Worm (Caenorhabditis elegans): ENCODE measurements around the gene twk-16.
A peak's percentile ranks its signal among the peaks of the same experiment; 100 is the strongest.

The twk-16 gene

DNA sequence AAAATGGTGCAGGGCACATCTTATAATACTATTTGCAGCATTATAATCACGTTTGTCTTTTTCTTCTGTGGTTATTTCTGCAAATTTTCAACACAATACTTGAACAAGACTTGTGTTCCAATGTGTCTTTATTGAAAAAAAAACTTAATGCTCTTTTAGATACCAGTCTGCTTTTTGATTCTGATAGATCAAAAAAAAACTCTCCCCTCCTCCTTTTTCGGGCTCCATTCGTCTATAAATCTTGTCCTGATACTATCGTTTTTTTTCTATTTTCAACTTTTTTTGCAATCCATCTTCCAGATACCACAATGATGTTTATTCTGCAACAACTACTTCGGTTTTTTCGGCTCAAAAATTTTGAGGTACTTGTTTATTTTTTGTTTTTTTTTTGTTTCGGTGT lies at the start of gene twk-16:
TSS of gene twk-16 (plus strand) at position 301 of the 400 bp plus-strand sequence.
- no peak for TF ChIP-seq tbx-8 (GFP tag; optimal IDR thresholded peaks at IDR 0.05)

DNA sequence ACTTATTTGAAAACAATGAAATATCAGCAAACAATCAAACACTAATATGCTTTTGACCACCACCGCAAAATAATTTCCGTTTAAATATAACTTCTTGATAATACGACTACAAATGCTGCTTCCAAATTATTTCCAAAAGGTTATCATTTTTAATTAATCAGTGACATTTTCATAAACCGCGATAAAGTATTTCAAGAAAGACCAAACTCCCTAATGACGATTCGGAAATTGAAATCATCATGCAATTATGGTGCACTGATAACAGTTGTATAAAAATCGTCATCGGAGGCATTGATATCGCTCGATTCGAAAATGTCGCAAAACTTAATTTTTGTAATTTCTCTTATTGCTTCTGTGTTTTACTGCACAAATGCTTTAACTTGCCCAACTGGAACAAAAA lies 49.4 kb upstream of the twk-16 start, which contains the start of gene clec-265:
TSS of gene clec-265 (plus strand) at position 300 of the 400 bp plus-strand sequence.
- TF ChIP-seq nhr-2 (tag; optimal IDR thresholded peaks at IDR 0.05): no peak
- no peak for TF ChIP-seq ceh-39 (tag; optimal IDR thresholded peaks at IDR 0.05)

DNA sequence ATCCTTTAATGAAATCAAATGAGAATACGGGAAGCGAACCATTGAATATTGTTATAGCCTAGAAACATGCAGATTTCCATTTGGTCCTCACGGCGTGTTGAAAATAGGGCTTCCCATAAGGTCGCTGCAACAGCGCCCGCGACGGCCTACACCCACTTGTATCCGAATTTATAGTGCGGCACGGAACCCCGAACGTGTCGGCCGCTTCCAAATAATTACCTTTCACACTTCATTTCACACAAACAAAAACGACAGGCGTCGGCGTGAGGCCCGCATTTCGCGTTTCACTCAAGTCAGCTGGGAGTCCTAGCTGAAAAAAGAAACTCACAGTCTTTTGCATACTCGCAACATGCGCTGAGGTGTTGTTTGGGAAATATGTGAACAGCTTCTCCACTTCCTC lies 47.4 kb upstream of the twk-16 start:
- TF ChIP-seq mep-1 (tag; optimal IDR thresholded peaks at IDR 0.05) (no peak), nhr-76 (tag; optimal IDR thresholded peaks at IDR 0.05) (no peak)

DNA sequence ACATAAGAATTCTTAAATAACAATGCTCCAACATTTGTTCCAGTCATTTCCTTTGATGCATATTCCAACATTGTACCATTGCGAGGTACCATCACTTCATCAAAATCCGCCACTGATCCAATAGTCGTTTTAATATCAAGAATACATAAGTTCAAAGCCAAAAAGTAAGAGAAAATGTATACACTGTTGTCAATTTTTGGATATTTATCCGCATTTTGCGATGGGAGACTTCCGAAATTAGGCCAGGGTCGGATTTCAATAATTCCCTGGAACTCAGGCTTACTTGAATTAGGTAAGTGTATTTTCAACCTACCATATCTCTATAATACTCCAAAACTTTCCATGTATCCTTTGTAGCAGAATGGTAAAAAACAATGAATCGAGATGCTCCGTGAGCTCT lies 46.7 kb upstream of the twk-16 start, which contains the start of gene M02F4.2:
TSS of gene M02F4.2 (minus strand) at position 101 of the 400 bp plus-strand sequence.
- TF ChIP-seq ham-2 (GFP tag; optimal IDR thresholded peaks at IDR 0.05) (no peak), lin-32 (GFP tag; optimal IDR thresholded peaks at IDR 0.05) (no peak), unc-62 (GFP tag; optimal IDR thresholded peaks at IDR 0.05) (no peak), bed-3 (GFP tag; optimal IDR thresholded peaks at IDR 0.05) (no peak), snpc-4 (tag; optimal IDR thresholded peaks at IDR 0.05) (no peak), unc-39 (tag; optimal IDR thresholded peaks at IDR 0.05) (no peak), M03D4.4 (tag; optimal IDR thresholded peaks at IDR 0.05) (no peak), nhr-28 (tag; optimal IDR thresholded peaks at IDR 0.05) (no peak), elt-1 (tag; optimal IDR thresholded peaks at IDR 0.05; ENCODE audit: borderline replicate concordance, insufficient read depth) (no peak), nhr-2 (tag; optimal IDR thresholded peaks at IDR 0.05) (no peak), ceh-83 (GFP tag; optimal IDR thresholded peaks at IDR 0.05) (no peak), lsy-2 (tag; optimal IDR thresholded peaks at IDR 0.05) (no peak), hlh-1 (tag; optimal IDR thresholded peaks at IDR 0.05) (no peak)

DNA sequence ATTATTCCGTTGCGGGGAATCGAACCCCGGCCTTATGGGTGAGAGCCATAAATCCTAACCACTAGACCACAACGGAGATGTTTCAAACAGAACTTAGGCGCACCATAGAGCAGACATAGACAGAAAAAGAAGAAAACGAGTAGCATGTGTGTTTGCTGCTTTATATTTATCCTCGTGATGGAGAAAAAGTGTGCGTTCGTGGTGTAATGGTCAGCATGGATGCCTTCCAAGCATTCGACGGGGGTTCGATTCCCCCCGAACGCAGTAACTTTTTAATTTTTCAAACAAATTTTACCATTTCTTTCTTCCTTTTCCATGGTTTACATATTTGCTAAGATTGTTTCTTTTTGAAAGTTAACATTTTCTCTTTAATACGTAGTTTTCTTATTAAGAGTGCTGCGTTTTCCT lies 44.9 kb upstream of the twk-16 start:
- TF ChIP-seq nhr-76 (tag; optimal IDR thresholded peaks at IDR 0.05): no peak
- peak; percentile 88 for TF ChIP-seq flh-1 (GFP tag; optimal IDR thresholded peaks at IDR 0.05)
- TF ChIP-seq nhr-28 (tag; optimal IDR thresholded peaks at IDR 0.05): peak; percentile 70
- peak; percentile 81 for TF ChIP-seq tbx-8 (GFP tag; optimal IDR thresholded peaks at IDR 0.05)
- peak; percentile 27 for TF ChIP-seq mab-5 (tag; optimal IDR thresholded peaks at IDR 0.05)
- TF ChIP-seq ceh-39 (tag; optimal IDR thresholded peaks at IDR 0.05): peak; percentile 1
- TF ChIP-seq ztf-11 (tag; optimal IDR thresholded peaks at IDR 0.05): peak; percentile 60
- TF ChIP-seq pha-4 (tag; optimal IDR thresholded peaks at IDR 0.05): peak; percentile 60
- TF ChIP-seq lin-32 (GFP tag; optimal IDR thresholded peaks at IDR 0.05): peak; percentile 84
- no peak for TF ChIP-seq nhr-12 (tag; optimal IDR thresholded peaks at IDR 0.05)
- no peak for TF ChIP-seq zip-8 (tag; optimal IDR thresholded peaks at IDR 0.05)
- TF ChIP-seq lsy-2 (tag; optimal IDR thresholded peaks at IDR 0.05): peak; percentile 43
- peak; percentile 89 for TF ChIP-seq ham-2 (GFP tag; optimal IDR thresholded peaks at IDR 0.05)
- no peak for TF ChIP-seq snpc-4 (tag; optimal IDR thresholded peaks at IDR 0.05)
- peak; percentile 34 for TF ChIP-seq nhr-2 (tag; optimal IDR thresholded peaks at IDR 0.05)
- peak; percentile 57 for TF ChIP-seq hlh-1 (tag; optimal IDR thresholded peaks at IDR 0.05)
- peak; percentile 94 for TF ChIP-seq ceh-83 (GFP tag; optimal IDR thresholded peaks at IDR 0.05)
- peak; percentile 97 for TF ChIP-seq unc-120 (tag; optimal IDR thresholded peaks at IDR 0.05; ENCODE audit: poor library complexity, severe bottlenecking)
- TF ChIP-seq mep-1 (tag; optimal IDR thresholded peaks at IDR 0.05): peak; percentile 88
- peak; percentile 96 for TF ChIP-seq drap-1 (GFP tag; optimal IDR thresholded peaks at IDR 0.05)
- peak; percentile 69 for TF ChIP-seq lin-13 (tag; optimal IDR thresholded peaks at IDR 0.05)
- TF ChIP-seq blmp-1 (tag; optimal IDR thresholded peaks at IDR 0.05): no peak
- TF ChIP-seq bed-3 (GFP tag; optimal IDR thresholded peaks at IDR 0.05): peak; percentile 90
- peak; percentile 86 for TF ChIP-seq sem-2 (GFP tag; optimal IDR thresholded peaks at IDR 0.05)
- peak; percentile 3 for TF ChIP-seq elt-1 (tag; optimal IDR thresholded peaks at IDR 0.05; ENCODE audit: borderline replicate concordance, insufficient read depth)
- peak; percentile 97 for TF ChIP-seq mls-2 (tag; optimal IDR thresholded peaks at IDR 0.05)
- peak; percentile 84 for TF ChIP-seq nhr-237 (tag; optimal IDR thresholded peaks at IDR 0.05)
- TF ChIP-seq ceh-43 (GFP tag; optimal IDR thresholded peaks at IDR 0.05): peak; percentile 86
- peak; percentile 87 for TF ChIP-seq cnd-1 (tag; optimal IDR thresholded peaks at IDR 0.05)
- peak; percentile 88 for TF ChIP-seq ces-1 (GFP tag; optimal IDR thresholded peaks at IDR 0.05)
- TF ChIP-seq unc-39 (tag; optimal IDR thresholded peaks at IDR 0.05): peak; percentile 49
- TF ChIP-seq unc-62 (GFP tag; optimal IDR thresholded peaks at IDR 0.05): peak; percentile 72
- peak; percentile 49 for TF ChIP-seq elt-3 (tag; optimal IDR thresholded peaks at IDR 0.05)
- peak; percentile 93 for TF ChIP-seq M03D4.4 (tag; optimal IDR thresholded peaks at IDR 0.05)
- TF ChIP-seq sptf-1 (tag; optimal IDR thresholded peaks at IDR 0.05): peak; percentile 97

Data from whole organism, mixed stage, embryonic.